Worm (Caenorhabditis elegans) whole organism, young adult: ENCODE data around the gene C09B9.1.

Source experiments
- D2030.7 ChIP-seq: fragments of 200-800 bp; sonication (Bioruptor generic); IDR thresholded peaks from 2 replicates; pipeline ENCODE4 v1.3.6; 2022; ENCODE audit warnings: missing genetic modification reagents, missing genetic modification characterization, missing compliant biosample characterization
- F39B2.1 ChIP-seq: fragments of 200-800 bp; sonication (Bioruptor generic); IDR thresholded peaks from 2 replicates; pipeline ENCODE4 v1.3.6; 2022; ENCODE audit warnings: missing genetic modification reagents, missing genetic modification characterization, missing compliant biosample characterization
- F52B5.7 ChIP-seq: sonication (generic microtip); optimal IDR thresholded peaks from 2 replicates; lab custom pipeline; 2016; ENCODE audit warnings: mild to moderate bottlenecking, missing genetic modification characterization, missing compliant biosample characterization
- F55B11.4 ChIP-seq: sonication (generic microtip); optimal IDR thresholded peaks from 2 replicates; lab custom pipeline; 2016; ENCODE audit warnings: missing compliant biosample characterization, missing genetic modification characterization, borderline replicate concordance; ENCODE audit not compliant: insufficient read depth
- F57C9.4 ChIP-seq: sonication (generic microtip); optimal IDR thresholded peaks from 2 replicates; lab custom pipeline; 2017; ENCODE audit warnings: mild to moderate bottlenecking, missing genetic modification characterization, missing compliant biosample characterization
- T26A5.8 ChIP-seq: sonication (generic microtip); optimal IDR thresholded peaks from 2 replicates; lab custom pipeline; 2016; ENCODE audit warnings: missing genetic modification characterization, missing compliant biosample characterization
- Y53F4B.3 ChIP-seq: fragments of 200-800 bp; sonication (Bioruptor generic); IDR thresholded peaks from 2 replicates; pipeline ENCODE4 v1.3.6; 2022; ENCODE audit warnings: missing genetic modification reagents, missing genetic modification characterization, missing compliant biosample characterization
- ama-1 ChIP-seq, 3 experiments: fragments of 150-350 bp in 1 of 3; sonication (generic microtip) in 2 of 3; optimal IDR thresholded peaks; 2 replicates each; lab custom pipeline; 2014 to 2018; ENCODE audit warnings: missing biosample characterization in 2 of 3, missing genetic modification characterization in 2 of 3, missing genetic modification reagents in 2 of 3
- attf-3 ChIP-seq: fragments of 200-800 bp; sonication (Bioruptor generic); conservative IDR thresholded peaks from 2 replicates; pipeline ENCODE4 v1.3.6; 2022; ENCODE audit warnings: missing genetic modification reagents, missing genetic modification characterization, missing compliant biosample characterization
- attf-5 ChIP-seq: fragments of 200-800 bp; sonication (Bioruptor generic); optimal IDR thresholded peaks from 2 replicates; lab custom pipeline; 2018; ENCODE audit warnings: mild to moderate bottlenecking, missing genetic modification characterization, missing compliant biosample characterization
- attf-6 ChIP-seq: fragments of 200-800 bp; sonication (Bioruptor generic); IDR thresholded peaks from 2 replicates; pipeline ENCODE4 v1.3.6; 2022; ENCODE audit warnings: missing genetic modification reagents, missing genetic modification characterization, missing compliant biosample characterization
- bed-2 ChIP-seq: fragments of 200-800 bp; sonication (Bioruptor generic); IDR thresholded peaks from 2 replicates; pipeline ENCODE4 v1.3.6; 2022; ENCODE audit warnings: missing genetic modification reagents, missing genetic modification characterization, missing compliant biosample characterization
- cebp-2 ChIP-seq: fragments of 200-800 bp; sonication (Bioruptor generic); IDR thresholded peaks from 2 replicates; pipeline ENCODE4 v1.3.6; 2022; ENCODE audit warnings: missing genetic modification characterization, missing compliant biosample characterization
- dpff-1 ChIP-seq: sonication (generic microtip); optimal IDR thresholded peaks from 2 replicates; lab custom pipeline; 2017; ENCODE audit warnings: mild to moderate bottlenecking, missing genetic modification characterization, missing compliant biosample characterization
- egrh-3 ChIP-seq: fragments of 200-800 bp; sonication (Bioruptor generic); IDR thresholded peaks from 2 replicates; pipeline ENCODE4 v1.3.6; 2022; ENCODE audit warnings: missing genetic modification reagents, missing genetic modification characterization, missing compliant biosample characterization
- fkh-3 ChIP-seq: sonication (generic microtip); optimal IDR thresholded peaks from 2 replicates; lab custom pipeline; 2016; ENCODE audit warnings: mild to moderate bottlenecking, missing genetic modification characterization, missing compliant biosample characterization
- him-1 ChIP-seq: sonication (generic microtip); optimal IDR thresholded peaks from 2 replicates; lab custom pipeline; 2016; ENCODE audit warnings: missing genotype, missing genetic modification reagents, missing genetic modification characterization, missing compliant biosample characterization
- hmg-20 ChIP-seq: fragments of 200-800 bp; sonication (Bioruptor generic); IDR thresholded peaks from 2 replicates; pipeline ENCODE4 v1.3.6; 2022; ENCODE audit warnings: missing genetic modification reagents, missing genetic modification characterization, missing compliant biosample characterization
- hsf-1 ChIP-seq: fragments of 200-800 bp; sonication (Bioruptor generic); IDR thresholded peaks from 2 replicates; pipeline ENCODE4 v1.3.6; 2022; ENCODE audit warnings: missing genetic modification reagents, missing genetic modification characterization, missing compliant biosample characterization
- lin-26 ChIP-seq: fragments of 200-800 bp; sonication (Bioruptor generic); IDR thresholded peaks from 2 replicates; pipeline ENCODE4 v1.3.6; 2022; ENCODE audit warnings: missing genetic modification reagents, missing genetic modification characterization, missing compliant biosample characterization
- lin-40 ChIP-seq: sonication (generic microtip); optimal IDR thresholded peaks from 2 replicates; lab custom pipeline; 2016; ENCODE audit warnings: missing genetic modification characterization, mild to moderate bottlenecking, missing compliant biosample characterization, missing genotype, missing genetic modification reagents
- madf-3 ChIP-seq: fragments of 200-800 bp; sonication (Bioruptor generic); IDR thresholded peaks from 2 replicates; pipeline ENCODE4 v1.3.6; 2022; ENCODE audit warnings: missing genetic modification reagents, missing genetic modification characterization, missing compliant biosample characterization
- madf-8 ChIP-seq: fragments of 200-800 bp; sonication (Bioruptor generic); conservative IDR thresholded peaks from 2 replicates; pipeline ENCODE4 v1.3.6; 2022; ENCODE audit warnings: missing genetic modification reagents, missing genetic modification characterization, missing compliant biosample characterization
- mcd-1 ChIP-seq: fragments of 200-800 bp; sonication (Bioruptor generic); IDR thresholded peaks from 2 replicates; pipeline ENCODE4 v1.3.6; 2022; ENCODE audit warnings: missing genetic modification reagents, missing genetic modification characterization, missing compliant biosample characterization
- mes-4 ChIP-seq: sonication (generic microtip); optimal IDR thresholded peaks from 2 replicates; lab custom pipeline; 2016; ENCODE audit warnings: missing genotype, missing genetic modification characterization, missing compliant biosample characterization
- nhr-179 ChIP-seq: sonication (generic microtip); optimal IDR thresholded peaks from 2 replicates; lab custom pipeline; 2016; ENCODE audit warnings: mild to moderate bottlenecking, missing genetic modification characterization, missing compliant biosample characterization
- rec-8 ChIP-seq, 2 experiments: sonication (generic microtip); optimal IDR thresholded peaks; 2 replicates each; lab custom pipeline; 2016; ENCODE audit warnings: mild to moderate bottlenecking in 2 of 2, missing genetic modification characterization in 2 of 2, missing genetic modification reagents in 2 of 2, missing genotype in 2 of 2, missing biosample characterization in 1 of 2, missing compliant biosample characterization in 1 of 2, moderate library complexity in 1 of 2
- rpc-1 ChIP-seq, 2 experiments: fragments of 150-350 bp in 1 of 2; sonication (generic microtip) in 1 of 2; optimal IDR thresholded peaks; 2 replicates each; lab custom pipeline; 2014 to 2018; ENCODE audit warnings: missing biosample characterization in 1 of 2, missing genetic modification characterization in 1 of 2, missing genetic modification reagents in 1 of 2, missing genotype in 1 of 2
- tbx-9 ChIP-seq: sonication (generic microtip); optimal IDR thresholded peaks from 2 replicates; lab custom pipeline; 2016; ENCODE audit warnings: borderline replicate concordance, missing genetic modification characterization, inconsistent platforms, missing compliant biosample characterization
- zfh-2 ChIP-seq: fragments of 200-800 bp; sonication (Bioruptor generic); conservative IDR thresholded peaks from 2 replicates; pipeline ENCODE4 v1.3.6; 2022; ENCODE audit warnings: missing genetic modification reagents, missing genetic modification characterization, missing compliant biosample characterization
- ztf-22 ChIP-seq: fragments of 200-800 bp; sonication (Bioruptor generic); optimal IDR thresholded peaks from 2 replicates; lab custom pipeline; 2018; ENCODE audit warnings: mild to moderate bottlenecking, missing genetic modification characterization, moderate library complexity, missing compliant biosample characterization
- ztf-25 ChIP-seq: fragments of 200-800 bp; sonication (Bioruptor generic); IDR thresholded peaks from 2 replicates; pipeline ENCODE4 v1.3.6; 2022; ENCODE audit warnings: missing genetic modification reagents, missing genetic modification characterization, missing compliant biosample characterization

The C09B9.1 gene

ce11 chrIV:4995842-4996241 lies 41.7 kb upstream of the C09B9.1 start, which contains the start of gene ssq-2:
ssq-2 (plus strand) TSS chrIV:4996142.
- no peak for TF ChIP-seq ztf-25 (GFP tag; lab: Robert Waterston, UW)
- no peak for TF ChIP-seq dpff-1 (tag; lab: Kevin White, UChicago)
- TF ChIP-seq madf-3 (GFP tag; lab: Robert Waterston, UW) = no peak
- TF ChIP-seq nhr-179 = no peak
- TF ChIP-seq hsf-1 (GFP tag; lab: Robert Waterston, UW) = no peak
- TF ChIP-seq, all 124 proteins: peak for 0

ce11 chrIV:4996956-4997355 lies 40.6 kb upstream of the C09B9.1 start:
- TF ChIP-seq zfh-2 (GFP tag; lab: Robert Waterston, UW) (peak; percentile 70), egrh-3 (GFP tag; lab: Robert Waterston, UW) (peak; percentile 86), F52B5.7 (tag; lab: Kevin White, UChicago) (no peak)

ce11 chrIV:5002448-5002847 lies 35.1 kb upstream of the C09B9.1 start, which contains the start of gene pes-1:
pes-1 (plus strand) TSS chrIV:5002748.
- TF ChIP-seq fkh-3 (tag; lab: Kevin White, UChicago) (no peak), tbx-9 (tag; lab: Kevin White, UChicago) (no peak), T26A5.8 (tag; lab: Kevin White, UChicago) (no peak), attf-6 (GFP tag; lab: Robert Waterston, UW) (no peak), F57C9.4 (tag; lab: Kevin White, UChicago) (no peak), ztf-22 (GFP tag; lab: Kevin White, UChicago) (no peak), F39B2.1 (GFP tag; lab: Robert Waterston, UW) (no peak), cebp-2 (GFP tag; lab: Robert Waterston, UW) (no peak), ama-1 (optimal IDR thresholded peaks at IDR 0.05; lab: Kevin White, UChicago) (no peak), ama-1 (GFP tag; optimal IDR thresholded peaks at IDR 0.05; lab: Kevin White, UChicago) (no peak), mcd-1 (no peak), hmg-20 (no peak)

ce11 chrIV:5005154-5005553 lies 32.4 kb upstream of the C09B9.1 start:
- TF ChIP-seq cebp-2 (GFP tag; lab: Robert Waterston, UW) = no peak
- no peak for TF ChIP-seq Y53F4B.3 (GFP tag; lab: Robert Waterston, UW)
- TF ChIP-seq F39B2.1 (GFP tag; lab: Robert Waterston, UW) = no peak
- TF ChIP-seq lin-40 (tag; lab: Kevin White, UChicago) = no peak
- TF ChIP-seq lin-26 (GFP tag; lab: Robert Waterston, UW) = no peak
- no peak for TF ChIP-seq D2030.7 (GFP tag; lab: Robert Waterston, UW)
- TF ChIP-seq bed-2 (GFP tag; lab: Robert Waterston, UW) = no peak
- TF ChIP-seq F55B11.4 (tag; lab: Kevin White, UChicago) = no peak
- no peak for TF ChIP-seq rec-8 (tag; optimal IDR thresholded peaks at IDR 0.05; lab: Kevin White, UChicago)
- TF ChIP-seq him-1 = no peak
- no peak for TF ChIP-seq mes-4 (tag; lab: Kevin White, UChicago)
- TF ChIP-seq mcd-1 = no peak
- TF ChIP-seq attf-3 (GFP tag; lab: Robert Waterston, UW) = no peak
- no peak for TF ChIP-seq nhr-179
- TF ChIP-seq attf-5 (GFP tag; lab: Kevin White, UChicago) = no peak
- TF ChIP-seq madf-8 (GFP tag; lab: Robert Waterston, UW) = no peak
- no peak for TF ChIP-seq rpc-1 (optimal IDR thresholded peaks at IDR 0.05; lab: Kevin White, UChicago)
- no peak for TF ChIP-seq rpc-1 (tag; optimal IDR thresholded peaks at IDR 0.05; lab: Kevin White, UChicago)
